Fruit fly (Drosophila melanogaster) whole organism, pupa: Measurements from ENCODE around the gene CG13085.

ENCODE experiments used
- CG10348 ChIP-seq: fragments of 200-800 bp; sonication (Bioruptor generic); IDR thresholded peaks from 2 replicates; pipeline ENCODE4 v1.3.6; 2022; ENCODE audit warnings: missing biosample characterization, missing genetic modification characterization
- CG12605 ChIP-seq: fragments of 200-800 bp; sonication (Bioruptor generic); IDR thresholded peaks from 2 replicates; pipeline ENCODE4 v1.3.6; 2022; ENCODE audit warnings: missing biosample characterization, missing genetic modification characterization
- CG13204 ChIP-seq: fragments of 200-800 bp; sonication (Bioruptor generic); optimal IDR thresholded peaks from 2 replicates; lab custom pipeline; 2018; ENCODE audit warnings: missing biosample characterization, mild to moderate bottlenecking, missing genetic modification characterization, moderate library complexity
- CG14655 ChIP-seq: fragments of 200-800 bp; sonication (Bioruptor generic); optimal IDR thresholded peaks from 3 replicates; lab custom pipeline; 2017; ENCODE audit warnings: mild to moderate bottlenecking, missing biosample characterization, missing genetic modification reagents, missing genetic modification characterization
- CG15710 ChIP-seq: fragments of 200-800 bp; sonication (Bioruptor generic); optimal IDR thresholded peaks from 2 replicates; lab custom pipeline; 2018; ENCODE audit warnings: missing biosample characterization, mild to moderate bottlenecking, missing genetic modification characterization, moderate library complexity
- CG17806 ChIP-seq: fragments of 200-800 bp; sonication (Bioruptor generic); optimal IDR thresholded peaks from 2 replicates; lab custom pipeline; 2018; ENCODE audit warnings: missing biosample characterization, mild to moderate bottlenecking, missing genetic modification characterization, moderate library complexity
- CG32121 ChIP-seq: fragments of 200-800 bp; sonication (Bioruptor generic); IDR thresholded peaks from 2 replicates; pipeline ENCODE4 v1.3.6; 2022; ENCODE audit warnings: missing biosample characterization, missing genetic modification characterization
- CG34367 ChIP-seq: fragments of 200-800 bp; sonication (Bioruptor generic); optimal IDR thresholded peaks from 2 replicates; lab custom pipeline; 2018; ENCODE audit warnings: missing biosample characterization, mild to moderate bottlenecking, missing genetic modification characterization
- CG4496 ChIP-seq: fragments of 200-800 bp; sonication (Bioruptor generic); IDR thresholded peaks from 3 replicates; pipeline ENCODE4 v1.3.6; 2022; ENCODE audit warnings: missing biosample characterization, missing genetic modification characterization
- CG8159 ChIP-seq: fragments of 200-800 bp; sonication (Bioruptor generic); optimal IDR thresholded peaks from 3 replicates; lab custom pipeline; 2018; ENCODE audit warnings: missing biosample characterization, mild to moderate bottlenecking, missing genetic modification characterization, moderate library complexity
- CG8301 ChIP-seq: fragments of 200-800 bp; sonication (Bioruptor generic); optimal IDR thresholded peaks from 2 replicates; lab custom pipeline; 2018; ENCODE audit warnings: missing biosample characterization, mild to moderate bottlenecking, missing genetic modification characterization
- CG9948 ChIP-seq: fragments of 200-800 bp; sonication (Bioruptor generic); optimal IDR thresholded peaks from 2 replicates; lab custom pipeline; 2018; ENCODE audit warnings: missing biosample characterization, mild to moderate bottlenecking, missing genetic modification characterization, moderate library complexity
- D1 ChIP-seq: fragments of 200-800 bp; sonication (Bioruptor generic); optimal IDR thresholded peaks from 2 replicates; lab custom pipeline; 2018; ENCODE audit warnings: missing biosample characterization, mild to moderate bottlenecking, missing genetic modification characterization, moderate library complexity
- EcR ChIP-seq: fragments of 200-800 bp; sonication (Bioruptor generic); optimal IDR thresholded peaks from 3 replicates; lab custom pipeline; 2019; ENCODE audit warnings: missing biosample characterization, missing genetic modification characterization, mild to moderate bottlenecking, moderate library complexity, missing genetic modification reagents
- Ets98B ChIP-seq: fragments of 200-800 bp; sonication (Bioruptor generic); IDR thresholded peaks from 2 replicates; pipeline ENCODE4 v1.3.6; 2022; ENCODE audit warnings: missing biosample characterization, missing genetic modification characterization
- Pif1A ChIP-seq: fragments of 200-800 bp; sonication (Bioruptor generic); optimal IDR thresholded peaks from 3 replicates; lab custom pipeline; 2016; ENCODE audit warnings: missing biosample characterization, missing genetic modification characterization
- Pif1B ChIP-seq: fragments of 200-800 bp; sonication (Bioruptor generic); optimal IDR thresholded peaks from 3 replicates; lab custom pipeline; 2016; ENCODE audit warnings: missing biosample characterization, missing genetic modification characterization
- Snoo ChIP-seq: fragments of 200-800 bp; sonication (Bioruptor generic); optimal IDR thresholded peaks from 3 replicates; lab custom pipeline; 2017; ENCODE audit warnings: missing biosample characterization, mild to moderate bottlenecking, missing genetic modification characterization, inconsistent platforms
- fd96Ca ChIP-seq: fragments of 200-800 bp; sonication (Bioruptor generic); IDR thresholded peaks from 3 replicates; pipeline ENCODE4 v1.3.6; 2022; ENCODE audit warnings: missing biosample characterization, missing genetic modification characterization
- gl ChIP-seq: fragments of 200-800 bp; sonication (Bioruptor generic); optimal IDR thresholded peaks from 2 replicates; lab custom pipeline; 2018; ENCODE audit warnings: missing biosample characterization, mild to moderate bottlenecking, missing genetic modification characterization
- rn ChIP-seq: fragments of 200-800 bp; sonication (Bioruptor generic); IDR thresholded peaks from 2 replicates; pipeline ENCODE4 v1.3.6; 2022; ENCODE audit warnings: missing biosample characterization, missing genetic modification characterization

CG13085 gene

DNA sequence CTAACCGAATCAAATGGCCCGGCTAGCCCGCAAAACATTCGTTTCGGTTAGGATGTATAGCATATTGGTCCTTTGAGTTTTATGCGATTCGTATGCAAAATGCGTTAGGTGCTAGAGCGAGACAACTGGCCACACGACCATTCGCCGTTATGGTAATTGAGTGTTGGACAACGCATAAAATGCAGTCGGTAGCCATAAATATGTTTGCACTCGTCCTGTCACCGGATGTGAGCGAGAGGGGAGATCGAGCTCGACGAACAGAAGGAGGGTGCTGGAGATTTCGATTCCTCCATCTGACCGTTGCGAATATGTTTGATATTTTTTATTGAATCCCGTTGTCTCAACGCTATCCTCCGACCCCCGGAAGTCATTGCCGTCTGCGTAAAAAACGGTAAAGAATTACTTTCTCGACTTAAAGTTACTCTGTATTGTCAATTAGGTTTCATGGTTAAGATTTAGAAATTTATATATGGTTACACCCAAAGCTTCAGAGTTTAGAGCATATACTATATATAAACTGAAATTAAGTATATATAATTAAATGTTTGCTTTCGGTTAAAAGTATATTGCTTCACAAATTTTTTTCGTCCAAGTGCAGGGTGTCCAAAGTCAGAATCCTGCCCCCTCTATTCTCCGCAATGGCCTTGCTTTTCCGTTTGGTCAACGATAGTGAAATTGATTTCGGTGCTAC, 34.2 kb downstream of the CG13085 start:
- TF ChIP-seq D1: no peak
- no peak for TF ChIP-seq CG9948 (tag; lab: Kevin White, UChicago)
- TF ChIP-seq CG8159 (tag; lab: Kevin White, UChicago): no peak
- no peak for TF ChIP-seq Pif1A
- no peak for TF ChIP-seq Snoo

DNA sequence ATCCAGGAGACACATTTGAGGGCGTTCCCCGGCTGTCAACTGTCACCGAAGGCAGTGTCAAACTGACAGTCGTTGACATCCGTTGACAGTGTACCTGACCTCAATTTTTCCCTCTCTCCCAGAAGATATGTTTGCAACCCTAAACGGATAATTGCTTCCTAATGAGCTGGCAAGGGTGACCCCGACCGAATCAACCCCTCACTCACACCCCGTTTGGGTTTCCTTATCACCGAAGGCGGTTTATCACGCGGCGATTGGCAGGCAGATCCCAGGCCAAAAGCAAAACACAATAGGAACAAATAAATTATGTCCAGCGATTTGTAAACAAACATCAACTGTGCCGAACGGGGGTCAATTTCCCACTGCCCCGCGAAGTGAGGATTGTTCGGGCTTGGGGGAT, 35.6 kb downstream of the CG13085 start:
- no peak for TF ChIP-seq CG34367
- TF ChIP-seq Ets98B (GFP tag; lab: Robert Waterston, UW): no peak
- TF ChIP-seq rn: no peak
- no peak for TF ChIP-seq EcR (GFP tag; lab: Kevin White, UChicago)
- TF ChIP-seq D1: no peak
- no peak for TF ChIP-seq CG8159 (tag; lab: Kevin White, UChicago)
- no peak for TF ChIP-seq gl (tag; lab: Kevin White, UChicago)
- no peak for TF ChIP-seq Pif1B (GFP tag; lab: Kevin White, UChicago)
- TF ChIP-seq CG8301 (tag; lab: Kevin White, UChicago): no peak
- no peak for TF ChIP-seq Pif1A
- TF ChIP-seq CG12605 (GFP tag; lab: Robert Waterston, UW): no peak
- TF ChIP-seq CG32121 (GFP tag; lab: Robert Waterston, UW): no peak
- no peak for TF ChIP-seq CG17806 (tag; lab: Kevin White, UChicago)
- TF ChIP-seq Snoo: no peak
- no peak for TF ChIP-seq CG15710 (tag; lab: Kevin White, UChicago)
- no peak for TF ChIP-seq CG4496 (GFP tag; lab: Robert Waterston, UW)
- no peak for TF ChIP-seq CG14655 (GFP tag; lab: Kevin White, UChicago)
- no peak for TF ChIP-seq CG13204
- no peak for TF ChIP-seq CG9948 (tag; lab: Kevin White, UChicago)
- TF ChIP-seq fd96Ca (GFP tag; lab: Robert Waterston, UW): no peak
- TF ChIP-seq, all 21 proteins: peak for 0

DNA sequence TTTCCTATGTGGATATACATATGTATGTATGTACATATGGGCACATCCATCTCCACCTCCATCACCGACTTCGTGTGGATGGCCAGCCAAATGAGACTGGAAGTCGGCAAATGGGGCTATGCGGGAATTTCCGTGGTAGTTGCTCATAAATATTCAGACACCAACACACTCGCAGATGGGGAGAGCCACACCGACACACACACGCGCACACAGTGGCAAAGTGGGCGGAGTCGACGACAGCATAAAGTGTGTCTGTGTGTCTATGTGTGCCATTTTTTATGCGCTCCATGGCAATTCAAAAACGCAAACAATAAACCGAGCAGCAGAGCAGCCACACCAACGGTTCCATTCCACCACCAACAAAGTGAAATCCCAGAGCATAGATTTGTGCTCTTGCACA, 39.0 kb downstream of the CG13085 start:
- TF ChIP-seq Pif1B (GFP tag; lab: Kevin White, UChicago): no peak
- peak; percentile 72; the same call in 2 of the 3 replicates for TF ChIP-seq CG4496 (GFP tag; lab: Robert Waterston, UW)
- peak; percentile 19; the same call in 1 of the 2 replicates for TF ChIP-seq Ets98B (GFP tag; lab: Robert Waterston, UW)

DNA sequence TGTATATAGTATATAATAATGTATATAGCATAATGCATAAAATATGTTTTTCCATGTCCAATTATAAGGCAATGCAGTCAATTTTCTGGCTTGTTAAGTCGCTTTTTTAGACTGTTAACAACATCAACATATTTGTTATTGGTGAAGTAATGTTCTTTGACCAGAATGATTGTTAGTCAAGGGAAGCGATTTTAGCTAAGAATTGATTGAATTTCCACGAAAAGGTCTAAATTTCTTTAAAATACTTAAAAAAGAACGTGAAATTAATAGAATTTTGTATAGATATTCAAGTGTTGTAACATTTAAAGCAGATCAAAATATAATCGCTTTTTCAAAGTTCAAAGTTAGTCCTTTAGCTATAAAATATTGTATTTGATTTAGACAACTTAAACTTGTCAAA, 39.6 kb downstream of the CG13085 start:
- TF ChIP-seq Pif1A: peak; percentile 2
- peak; percentile 70 for TF ChIP-seq CG14655 (GFP tag; lab: Kevin White, UChicago)
- no peak for TF ChIP-seq CG15710 (tag; lab: Kevin White, UChicago)
- no peak for TF ChIP-seq CG10348
- 0 out of 2 replicates have a peak, but pooled peaks have one; percentile 7 for TF ChIP-seq CG12605 (GFP tag; lab: Robert Waterston, UW)
- TF ChIP-seq CG8301 (tag; lab: Kevin White, UChicago): peak; percentile 8
- TF ChIP-seq D1: no peak
- TF ChIP-seq CG4496 (GFP tag; lab: Robert Waterston, UW): no peak
- TF ChIP-seq EcR (GFP tag; lab: Kevin White, UChicago): no peak
- no peak for TF ChIP-seq gl (tag; lab: Kevin White, UChicago)
- TF ChIP-seq Ets98B (GFP tag; lab: Robert Waterston, UW): no peak
- TF ChIP-seq CG9948 (tag; lab: Kevin White, UChicago): peak; percentile 23

DNA sequence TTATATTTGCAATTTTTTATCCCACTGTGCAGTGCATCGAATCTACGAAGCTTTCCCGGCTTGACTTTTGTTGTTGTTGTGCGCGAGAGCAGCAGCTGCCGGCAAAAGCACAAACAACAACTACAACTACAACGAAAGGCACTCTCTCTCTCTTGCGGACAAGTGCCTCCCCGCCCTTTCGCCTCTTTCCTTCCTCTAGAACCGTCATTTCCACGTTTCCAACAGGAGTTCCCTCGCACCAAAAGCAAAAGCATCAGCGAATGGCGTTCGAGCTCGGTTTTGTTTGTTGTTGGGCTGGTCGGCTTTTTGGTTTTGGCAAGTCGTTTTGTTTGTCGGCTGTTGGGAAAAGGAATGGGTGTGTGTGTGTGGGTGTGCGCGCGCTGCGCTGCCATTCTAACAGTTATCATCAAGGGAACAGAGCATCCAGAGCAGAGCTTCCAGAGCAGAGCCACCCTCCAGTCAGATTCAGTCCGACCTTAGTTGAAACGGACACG, 40.0 kb downstream of the CG13085 start, which contains the start of gene tj:
Gene tj, plus strand, starts transcription at position 444 of the 494 bp plus-strand sequence.
- TF ChIP-seq Ets98B (GFP tag; lab: Robert Waterston, UW): no peak
- TF ChIP-seq Pif1B (GFP tag; lab: Kevin White, UChicago): no peak
- TF ChIP-seq CG4496 (GFP tag; lab: Robert Waterston, UW): peak; percentile 53; the same call in 1 of the 3 replicates

DNA sequence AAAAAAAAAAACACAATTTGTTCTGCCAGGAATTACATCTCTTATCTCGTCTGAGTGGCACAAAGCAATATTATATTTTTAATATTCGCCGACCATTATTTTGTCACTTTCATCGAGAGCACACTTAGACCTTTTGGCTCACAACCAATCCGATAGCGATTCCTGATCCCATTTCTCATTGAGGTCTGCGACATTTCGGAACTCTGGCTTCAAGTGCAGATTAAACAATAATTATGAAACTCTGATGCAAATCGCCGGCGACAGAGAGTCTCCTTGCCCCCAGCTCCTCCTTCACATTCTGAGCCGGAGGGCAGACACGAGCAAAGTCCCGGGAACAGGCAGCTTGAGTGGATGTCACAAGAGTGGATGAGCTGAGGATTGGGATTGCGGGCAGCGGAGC, 45.2 kb downstream of the CG13085 start:
- TF ChIP-seq CG32121 (GFP tag; lab: Robert Waterston, UW) (no peak), CG17806 (tag; lab: Kevin White, UChicago) (no peak), CG12605 (GFP tag; lab: Robert Waterston, UW) (no peak), CG14655 (GFP tag; lab: Kevin White, UChicago) (no peak), EcR (GFP tag; lab: Kevin White, UChicago) (no peak), CG13204 (no peak), CG9948 (tag; lab: Kevin White, UChicago) (no peak)

DNA sequence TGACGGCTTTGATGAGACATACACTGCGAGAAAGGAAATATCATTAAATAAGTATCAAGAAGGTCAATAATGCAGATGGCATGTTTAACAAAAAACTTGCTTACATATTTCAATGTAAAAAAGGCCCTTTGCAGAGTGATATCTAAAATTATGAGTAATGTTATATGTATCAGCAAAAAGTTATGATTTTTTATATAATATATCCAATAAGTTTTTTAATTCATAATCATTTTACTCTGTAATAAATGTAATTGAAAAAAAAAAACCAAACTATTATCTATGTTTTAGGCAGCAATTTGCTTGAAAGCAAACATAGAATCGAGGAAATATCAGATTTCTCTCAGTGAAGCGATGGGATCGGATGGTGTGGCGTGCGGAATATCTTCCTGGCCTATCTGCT, 45.9 kb downstream of the CG13085 start:
- TF ChIP-seq CG34367: no peak
- TF ChIP-seq CG8159 (tag; lab: Kevin White, UChicago): peak; percentile 41
- no peak for TF ChIP-seq CG12605 (GFP tag; lab: Robert Waterston, UW)
- no peak for TF ChIP-seq CG4496 (GFP tag; lab: Robert Waterston, UW)
- TF ChIP-seq CG10348: no peak
- no peak for TF ChIP-seq rn
- no peak for TF ChIP-seq CG14655 (GFP tag; lab: Kevin White, UChicago)
- no peak for TF ChIP-seq CG9948 (tag; lab: Kevin White, UChicago)
